Worm (Caenorhabditis elegans) whole organism, L1 larva: ENCODE measurements around the gene srt-29.

Experiments used
- Y116A8C.19 ChIP-seq: sonication (generic microtip); optimal IDR thresholded peaks from 2 replicates; lab custom pipeline; 2016; ENCODE audit warnings: missing compliant biosample characterization, missing genetic modification characterization, borderline replicate concordance
- aha-1 ChIP-seq: fragments of 150-350 bp; optimal IDR thresholded peaks from 2 replicates; lab custom pipeline; 2014; ENCODE audit warnings: missing biosample characterization, missing genetic modification characterization
- alr-1 ChIP-seq: fragments of 200-800 bp; sonication (Bioruptor generic); optimal IDR thresholded peaks from 2 replicates; lab custom pipeline; 2018; ENCODE audit warnings: borderline replicate concordance, mild to moderate bottlenecking, missing genetic modification characterization, missing compliant biosample characterization
- aly-2 ChIP-seq: fragments of 150-350 bp; optimal IDR thresholded peaks from 2 replicates; lab custom pipeline; 2014; ENCODE audit warnings: missing biosample characterization, missing genetic modification characterization
- blmp-1 ChIP-seq: fragments of 150-350 bp; optimal IDR thresholded peaks from 2 replicates; lab custom pipeline; 2014; ENCODE audit warnings: missing biosample characterization, missing genetic modification characterization
- ceh-82 ChIP-seq, 3 experiments: fragments of 150-350 bp in 1 of 3; sonication (generic microtip) in 2 of 3; optimal IDR thresholded peaks; 2 replicates each; lab custom pipeline; 2014 to 2017; ENCODE audit warnings: missing biosample characterization in 3 of 3, missing genetic modification characterization in 3 of 3
- dpl-1 ChIP-seq, 3 experiments: fragments of 150-350 bp in 2 of 3; sonication (generic microtip) in 1 of 3; optimal IDR thresholded peaks; 2 replicates each; lab custom pipeline; 2014 to 2017; ENCODE audit warnings: missing biosample characterization in 3 of 3, missing genetic modification characterization in 3 of 3, missing genetic modification reagents in 3 of 3
- dsc-1 ChIP-seq: sonication (generic microtip); optimal IDR thresholded peaks from 2 replicates; lab custom pipeline; 2016; ENCODE audit warnings: mild to moderate bottlenecking, missing genetic modification characterization, missing compliant biosample characterization
- efl-3 ChIP-seq: fragments of 200-800 bp; sonication (Bioruptor generic); optimal IDR thresholded peaks from 2 replicates; lab custom pipeline; 2018; ENCODE audit warnings: mild to moderate bottlenecking, missing genetic modification characterization, missing compliant biosample characterization
- elt-2 ChIP-seq: sonication (generic microtip); optimal IDR thresholded peaks from 2 replicates; lab custom pipeline; 2016; ENCODE audit warnings: missing genetic modification characterization, mild to moderate bottlenecking, inconsistent platforms, missing compliant biosample characterization, missing genetic modification reagents
- elt-3 ChIP-seq, 6 experiments: fragments of 150-350 bp in 1 of 6; sonication (generic microtip); optimal IDR thresholded peaks; 2 replicates each; lab custom pipeline; 2017 to 2018; ENCODE audit warnings: missing biosample characterization in 6 of 6, missing genetic modification characterization in 6 of 6, inconsistent platforms in 1 of 6
- fkh-8 ChIP-seq: sonication (generic microtip); optimal IDR thresholded peaks from 2 replicates; lab custom pipeline; 2016; ENCODE audit warnings: mild to moderate bottlenecking, missing genetic modification characterization, missing compliant biosample characterization
- fos-1 ChIP-seq: fragments of 150-350 bp; optimal IDR thresholded peaks from 2 replicates; lab custom pipeline; 2014; ENCODE audit warnings: missing biosample characterization, missing genetic modification characterization
- grh-1 ChIP-seq: fragments of 200-800 bp; sonication (Bioruptor generic); IDR thresholded peaks from 2 replicates; pipeline ENCODE4 v1.3.6; 2022; ENCODE audit warnings: missing genetic modification reagents, missing genetic modification characterization, missing compliant biosample characterization
- hlh-4 ChIP-seq: sonication (generic microtip); optimal IDR thresholded peaks from 2 replicates; lab custom pipeline; 2016; ENCODE audit warnings: mild to moderate bottlenecking, missing genetic modification characterization, missing compliant biosample characterization
- isw-1 ChIP-seq: fragments of 200-800 bp; sonication (Bioruptor generic); IDR thresholded peaks from 2 replicates; pipeline ENCODE4 v1.3.6; 2022; ENCODE audit warnings: missing genetic modification characterization, missing compliant biosample characterization
- lin-13 ChIP-seq: fragments of 150-350 bp; optimal IDR thresholded peaks from 2 replicates; lab custom pipeline; 2014; ENCODE audit warnings: missing biosample characterization, missing genetic modification reagents, missing genetic modification characterization
- lin-14 ChIP-seq: fragments of 200-800 bp; sonication (Bioruptor generic); optimal IDR thresholded peaks from 2 replicates; lab custom pipeline; 2018; ENCODE audit warnings: mild to moderate bottlenecking, missing genetic modification characterization, moderate library complexity, missing compliant biosample characterization
- lir-3 ChIP-seq: sonication (generic microtip); optimal IDR thresholded peaks from 2 replicates; lab custom pipeline; 2016; ENCODE audit warnings: mild to moderate bottlenecking, missing genetic modification characterization, moderate library complexity, missing compliant biosample characterization; ENCODE audit not compliant: poor library complexity
- mdl-1 ChIP-seq, 2 experiments: fragments of 150-350 bp; optimal IDR thresholded peaks; 2 replicates each; lab custom pipeline; 2014 to 2017; ENCODE audit warnings: missing biosample characterization in 2 of 2, missing genetic modification characterization in 2 of 2, inconsistent platforms in 1 of 2
- nhr-11 ChIP-seq: fragments of 150-350 bp; optimal IDR thresholded peaks from 2 replicates; lab custom pipeline; 2014; ENCODE audit warnings: missing biosample characterization, missing genetic modification characterization
- nhr-12 ChIP-seq: sonication (generic microtip); optimal IDR thresholded peaks from 2 replicates; lab custom pipeline; 2017; ENCODE audit warnings: missing biosample characterization, missing genetic modification characterization
- nhr-19 ChIP-seq: fragments of 200-800 bp; sonication (Bioruptor generic); conservative IDR thresholded peaks from 2 replicates; pipeline ENCODE4 v1.3.6; 2022; ENCODE audit warnings: missing genetic modification characterization, missing compliant biosample characterization
- nhr-20 ChIP-seq: sonication (generic microtip); optimal IDR thresholded peaks from 2 replicates; lab custom pipeline; 2016; ENCODE audit warnings: mild to moderate bottlenecking, missing genetic modification characterization, missing compliant biosample characterization
- nhr-28 ChIP-seq: fragments of 150-350 bp; optimal IDR thresholded peaks from 2 replicates; lab custom pipeline; 2014; ENCODE audit warnings: missing biosample characterization, missing genetic modification characterization
- nhr-47 ChIP-seq: sonication (generic microtip); optimal IDR thresholded peaks from 2 replicates; lab custom pipeline; 2016; ENCODE audit warnings: mild to moderate bottlenecking, missing genetic modification characterization, moderate library complexity, missing compliant biosample characterization
- nhr-71 ChIP-seq: sonication (generic microtip); optimal IDR thresholded peaks from 2 replicates; lab custom pipeline; 2016; ENCODE audit warnings: mild to moderate bottlenecking, missing genetic modification characterization, moderate library complexity, missing compliant biosample characterization
- nhr-76 ChIP-seq: sonication (generic microtip); optimal IDR thresholded peaks from 2 replicates; lab custom pipeline; 2017; ENCODE audit warnings: missing biosample characterization, missing genetic modification characterization
- nhr-77 ChIP-seq: fragments of 150-350 bp; optimal IDR thresholded peaks from 2 replicates; lab custom pipeline; 2014; ENCODE audit warnings: missing biosample characterization, missing genetic modification characterization
- nhr-84 ChIP-seq: sonication (generic microtip); optimal IDR thresholded peaks from 2 replicates; lab custom pipeline; 2017; ENCODE audit warnings: missing biosample characterization, missing genetic modification characterization
- nhr-85 ChIP-seq: sonication (generic microtip); peaks from one replicate; lab custom pipeline; 2016; ENCODE audit warnings: missing genetic modification characterization, inconsistent platforms, missing compliant biosample characterization
- nhr-90 ChIP-seq: sonication (generic microtip); optimal IDR thresholded peaks from 2 replicates; lab custom pipeline; 2016; ENCODE audit warnings: mild to moderate bottlenecking, missing genetic modification characterization, missing compliant biosample characterization; ENCODE audit not compliant: poor library complexity
- skn-1 ChIP-seq: fragments of 150-350 bp; optimal IDR thresholded peaks from 2 replicates; lab custom pipeline; 2014; ENCODE audit warnings: missing biosample characterization, missing genetic modification characterization
- snpc-4 ChIP-seq: fragments of 150-350 bp; optimal IDR thresholded peaks from 2 replicates; lab custom pipeline; 2014; ENCODE audit warnings: missing biosample characterization, missing genetic modification characterization
- sox-4 ChIP-seq: sonication (generic microtip); optimal IDR thresholded peaks from 2 replicates; lab custom pipeline; 2016; ENCODE audit warnings: missing genetic modification characterization, missing compliant biosample characterization
- sptf-1 ChIP-seq: fragments of 150-350 bp; optimal IDR thresholded peaks from 2 replicates; lab custom pipeline; 2014; ENCODE audit warnings: missing biosample characterization, missing genetic modification characterization
- sup-37 ChIP-seq: fragments of 200-800 bp; sonication (Bioruptor generic); optimal IDR thresholded peaks from 2 replicates; lab custom pipeline; 2018; ENCODE audit warnings: mild to moderate bottlenecking, missing genetic modification characterization, missing compliant biosample characterization
- tbx-2 ChIP-seq: sonication (generic microtip); optimal IDR thresholded peaks from 2 replicates; lab custom pipeline; 2016; ENCODE audit warnings: missing genetic modification characterization, missing compliant biosample characterization
- unc-130 ChIP-seq: fragments of 150-350 bp; optimal IDR thresholded peaks from 2 replicates; lab custom pipeline; 2017; ENCODE audit warnings: missing biosample characterization, missing genetic modification characterization, inconsistent platforms
- unc-62 ChIP-seq: fragments of 150-350 bp; optimal IDR thresholded peaks from 2 replicates; lab custom pipeline; 2014; ENCODE audit warnings: missing biosample characterization, missing genetic modification reagents, missing genetic modification characterization
- unc-86 ChIP-seq: sonication (generic microtip); optimal IDR thresholded peaks from 2 replicates; lab custom pipeline; 2016; ENCODE audit warnings: missing genetic modification characterization, missing compliant biosample characterization
- xbp-1 ChIP-seq: sonication (generic microtip); optimal IDR thresholded peaks from 2 replicates; lab custom pipeline; 2016; ENCODE audit warnings: missing genetic modification characterization, missing compliant biosample characterization
- zag-1 ChIP-seq: fragments of 150-350 bp; optimal IDR thresholded peaks from 2 replicates; lab custom pipeline; 2014; ENCODE audit warnings: missing biosample characterization, missing genetic modification characterization
- zip-4 ChIP-seq: fragments of 200-800 bp; sonication (Bioruptor generic); optimal IDR thresholded peaks from 2 replicates; lab custom pipeline; 2018; ENCODE audit warnings: mild to moderate bottlenecking, missing genetic modification characterization, moderate library complexity, missing compliant biosample characterization
- ztf-4 ChIP-seq: fragments of 150-350 bp; optimal IDR thresholded peaks from 2 replicates; lab custom pipeline; 2014; ENCODE audit warnings: missing biosample characterization, missing genetic modification characterization

srt-29 gene

DNA sequence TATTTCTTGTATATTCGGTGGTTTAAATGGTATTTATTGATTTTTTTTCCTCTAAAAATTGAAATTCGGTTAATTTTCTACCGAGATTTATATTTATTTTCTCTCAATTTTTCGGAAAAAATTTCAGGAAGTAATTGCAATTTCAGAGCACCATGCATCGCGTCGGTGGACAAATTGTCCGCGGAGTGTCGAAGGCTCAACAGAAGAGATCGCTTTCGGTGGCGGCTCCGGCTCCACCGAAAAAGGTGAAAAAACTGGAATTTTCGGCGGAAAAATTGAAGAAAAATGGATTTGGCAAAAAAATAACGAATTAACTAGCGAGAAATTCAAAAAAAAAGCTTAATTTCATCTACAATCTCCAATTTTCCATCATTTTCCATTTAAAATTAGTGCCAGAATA lies 20.1 kb downstream of the srt-29 start, which contains the start of gene nuo-5:
TSS of gene nuo-5 (plus strand) at position 147 of the 400 bp plus-strand sequence.
- TF ChIP-seq alr-1 (tag; lab: Kevin White, UChicago) (no peak), isw-1 (GFP tag; lab: Robert Waterston, UW) (no peak), efl-3 (GFP tag; lab: Kevin White, UChicago) (no peak), zip-4 (GFP tag; lab: Kevin White, UChicago) (no peak), nhr-19 (no peak), lin-13 (GFP tag; lab: Kevin White, UChicago) (no peak), nhr-90 (no peak), sup-37 (no peak)

DNA sequence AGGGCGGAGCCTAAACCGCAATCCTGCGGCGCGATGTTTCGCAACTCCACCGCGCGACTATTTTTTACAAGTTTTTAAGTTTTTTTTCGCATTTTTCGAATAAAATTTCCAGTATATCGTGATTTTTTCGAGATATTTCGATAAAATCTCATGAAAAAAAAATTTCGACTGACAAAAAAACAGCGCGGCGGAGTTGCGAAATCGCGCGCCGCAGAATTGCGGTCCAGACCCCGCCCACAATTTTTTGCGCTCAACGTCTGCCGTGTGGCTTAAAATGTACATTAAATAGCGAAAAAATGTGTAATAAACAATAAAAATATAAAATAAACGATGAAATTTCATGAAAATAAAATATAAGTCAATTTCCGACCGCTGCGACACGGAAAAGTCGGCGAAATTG lies 21.2 kb downstream of the srt-29 start:
- TF ChIP-seq sox-4 (tag; lab: Kevin White, UChicago) = no peak
- no peak for TF ChIP-seq Y116A8C.19 (tag; lab: Kevin White, UChicago)
- TF ChIP-seq hlh-4 (tag; lab: Kevin White, UChicago) = no peak
- TF ChIP-seq unc-86 (tag; lab: Kevin White, UChicago) = no peak
- TF ChIP-seq elt-2 = no peak
- TF ChIP-seq lin-13 (GFP tag; lab: Kevin White, UChicago) = no peak
- TF ChIP-seq nhr-12 = no peak

ce11 chrV:2695935-2696334 lies 23.0 kb downstream of the srt-29 start, which contains the start of gene Y45G12B.3:
TSS of gene Y45G12B.3 (minus strand) at chrV:2696254.
- TF ChIP-seq zip-4 (GFP tag; lab: Kevin White, UChicago) (no peak), zag-1 (tag; lab: Kevin White, UChicago) (no peak), lin-14 (GFP tag; lab: Kevin White, UChicago) (no peak), lin-13 (GFP tag; lab: Kevin White, UChicago) (no peak), ceh-82 (tag; optimal IDR thresholded peaks at IDR 0.05; lab: Kevin White, UChicago) (no peak), fos-1 (tag; lab: Kevin White, UChicago) (no peak), nhr-76 (tag; lab: Kevin White, UChicago) (no peak), unc-130 (tag; lab: Kevin White, UChicago) (no peak), unc-62 (GFP tag; lab: Kevin White, UChicago) (no peak), grh-1 (no peak), lir-3 (tag; lab: Kevin White, UChicago) (no peak), nhr-12 (no peak), nhr-77 (tag; lab: Kevin White, UChicago) (no peak), tbx-2 (no peak), nhr-71 (tag; lab: Kevin White, UChicago) (no peak)

ce11 chrV:2694389-2694788 lies 24.5 kb downstream of the srt-29 start, which contains the start of gene Y45G12B.2:
TSS of gene Y45G12B.2 (plus strand) at chrV:2694771.
- no peak for TF ChIP-seq zag-1 (tag; lab: Kevin White, UChicago)
- peak; percentile 65 to 82 (median 76) for TF ChIP-seq dpl-1 (GFP tag; optimal IDR thresholded peaks at IDR 0.05; lab: Kevin White, UChicago)
- TF ChIP-seq nhr-84 (tag; lab: Kevin White, UChicago) = no peak
- no peak for TF ChIP-seq nhr-11
- peak; percentile 72 for TF ChIP-seq nhr-20
- TF ChIP-seq isw-1 (GFP tag; lab: Robert Waterston, UW) = peak; percentile 36; the same call in 1 of the 2 replicates
- peak; percentile 66 for TF ChIP-seq tbx-2
- TF ChIP-seq unc-130 (tag; lab: Kevin White, UChicago) = peak; percentile 55
- TF ChIP-seq lir-3 (tag; lab: Kevin White, UChicago) = no peak
- TF ChIP-seq nhr-28 (tag; lab: Kevin White, UChicago) = no peak
- TF ChIP-seq dsc-1 = peak; percentile 30
- TF ChIP-seq aha-1 = no peak
- TF ChIP-seq fkh-8 = peak; percentile 47
- peak; percentile 54 for TF ChIP-seq blmp-1
- peak; percentile 30 for TF ChIP-seq unc-86 (tag; lab: Kevin White, UChicago)
- TF ChIP-seq sptf-1 (tag; lab: Kevin White, UChicago) = no peak
- peak; percentile 21 for TF ChIP-seq snpc-4
- peak; percentile 70 for TF ChIP-seq nhr-85
- peak in 1 of 2 experiments; percentile 71 for TF ChIP-seq mdl-1 (tag; optimal IDR thresholded peaks at IDR 0.05; lab: Kevin White, UChicago)
- peak; percentile 62 for TF ChIP-seq nhr-90
- TF ChIP-seq nhr-71 (tag; lab: Kevin White, UChicago) = peak; percentile 74
- TF ChIP-seq ceh-82 (tag; optimal IDR thresholded peaks at IDR 0.05; lab: Kevin White, UChicago) = peak; percentile 60 to 88 (median 63)
- peak; percentile 41 for TF ChIP-seq aly-2 (tag; lab: Kevin White, UChicago)
- peak; percentile 45 for TF ChIP-seq skn-1 (tag; lab: Kevin White, UChicago)
- TF ChIP-seq nhr-19 = peak; percentile 58
- peak; percentile 80 for TF ChIP-seq xbp-1 (tag; lab: Kevin White, UChicago)
- peak in 1 of 6 experiments; percentile 34 for TF ChIP-seq elt-3 (tag; optimal IDR thresholded peaks at IDR 0.05; lab: Kevin White, UChicago)
- peak; percentile 63 for TF ChIP-seq lin-13 (GFP tag; lab: Kevin White, UChicago)
- TF ChIP-seq ztf-4 (tag; lab: Kevin White, UChicago) = no peak
- TF ChIP-seq nhr-47 (tag; lab: Kevin White, UChicago) = peak; percentile 72
